Fruit fly (Drosophila melanogaster): ENCODE results near the gene Ptp61F.

The Ptp61F gene

DNA sequence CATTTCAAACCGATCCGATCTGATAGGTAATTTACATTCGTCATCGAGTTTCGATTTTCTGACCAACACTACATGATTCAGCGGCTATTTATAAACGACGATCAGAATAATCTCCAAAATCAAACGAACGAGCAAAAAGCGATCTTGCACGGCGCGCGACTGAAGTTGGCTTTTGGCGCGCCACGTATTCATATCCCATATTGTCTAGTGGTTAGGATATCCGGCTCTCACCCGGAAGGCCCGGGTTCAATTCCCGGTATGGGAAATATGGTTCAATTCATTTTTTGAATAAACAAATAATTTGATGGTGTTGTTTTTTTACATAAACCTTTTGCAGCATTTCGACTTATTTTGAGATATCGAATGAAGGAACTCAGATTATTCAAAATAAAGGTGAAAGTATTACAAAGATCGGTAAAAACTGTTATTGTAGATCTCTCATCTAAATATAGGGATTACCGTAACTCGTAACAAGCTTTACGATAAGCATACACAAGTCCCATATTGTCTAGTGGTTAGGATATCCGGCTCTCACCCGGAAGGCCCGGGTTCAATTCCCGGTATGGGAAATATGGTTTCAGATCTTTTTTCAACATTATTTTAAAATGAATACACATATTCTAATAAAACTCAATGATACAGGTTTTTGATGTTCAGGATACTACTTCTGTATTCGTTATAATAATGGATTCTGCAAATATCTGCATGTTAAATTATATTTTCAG is 95.2 kb downstream of the Ptp61F start:
- TF ChIP-seq dsx (GFP tag; optimal IDR thresholded peaks at IDR 0.05; ENCODE audit: poor library complexity, severe bottlenecking) (no peak), svp (GFP tag) (peak; percentile 29), Eip78C (GFP tag) (peak; percentile 23)

DNA sequence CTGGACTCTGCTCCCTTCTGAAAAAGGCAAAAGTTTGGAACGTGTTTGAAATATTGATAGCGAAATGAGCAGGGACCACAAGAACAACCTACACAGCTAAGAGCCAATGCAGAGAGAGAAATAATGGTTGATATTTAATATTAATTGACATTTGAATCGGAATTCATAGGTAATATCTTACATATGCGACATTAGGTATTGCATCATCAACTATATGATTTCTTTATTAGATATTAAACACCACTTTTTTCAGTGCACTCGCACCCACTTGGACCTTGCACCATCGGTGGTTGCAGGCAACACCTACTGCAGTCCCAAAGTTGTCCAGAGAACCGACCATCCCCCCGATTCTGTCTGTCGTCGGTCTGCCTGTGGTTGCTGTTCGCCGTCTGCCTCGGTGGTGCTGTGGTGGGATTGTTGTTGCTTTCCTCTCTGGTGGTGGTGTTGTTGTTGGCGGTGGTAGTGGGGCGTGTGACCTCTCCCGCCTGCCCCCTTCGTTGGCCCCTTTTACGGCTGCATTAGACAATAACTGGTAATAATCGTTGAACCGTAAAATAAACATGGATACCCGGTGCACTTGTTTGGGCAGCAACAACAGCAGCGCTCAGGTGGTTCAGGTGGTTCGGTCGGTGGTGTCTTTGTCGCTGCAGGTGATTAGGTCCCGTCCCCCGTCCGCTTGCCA is 96.1 kb downstream of the Ptp61F start:
- TF ChIP-seq esn (GFP tag; optimal IDR thresholded peaks at IDR 0.05): peak; percentile 75
- TF ChIP-seq achi (GFP tag; optimal IDR thresholded peaks at IDR 0.05): peak; percentile 79
- TF ChIP-seq Eip75B (GFP tag; optimal IDR thresholded peaks at IDR 0.05): peak; percentile 68
- TF ChIP-seq dsx (GFP tag; optimal IDR thresholded peaks at IDR 0.05; ENCODE audit: poor library complexity, severe bottlenecking): peak; percentile 77
- peak; percentile 68 for TF ChIP-seq CG4318 (GFP tag; optimal IDR thresholded peaks at IDR 0.05)
- TF ChIP-seq Smox (GFP tag; optimal IDR thresholded peaks at IDR 0.05): peak; percentile 43
- TF ChIP-seq Sox14 (GFP tag; optimal IDR thresholded peaks at IDR 0.05): peak; percentile 83
- peak; percentile 92 for TF ChIP-seq CG6163 (GFP tag; IDR thresholded peaks at IDR 0.05)
- TF ChIP-seq Eip93F (GFP tag; optimal IDR thresholded peaks at IDR 0.05): no peak
- TF ChIP-seq Ets96B (tag; optimal IDR thresholded peaks at IDR 0.05): peak; percentile 65
- peak; percentile 67 for TF ChIP-seq pdm3 (GFP tag; optimal IDR thresholded peaks at IDR 0.05)
- TF ChIP-seq CG8119 (GFP tag; IDR thresholded peaks at IDR 0.05): peak; percentile 93
- peak; percentile 55 for TF ChIP-seq acj6 (GFP tag; optimal IDR thresholded peaks at IDR 0.05)
- TF ChIP-seq fd85E (GFP tag; optimal IDR thresholded peaks at IDR 0.05): no peak
- peak; percentile 95 for TF ChIP-seq eg (GFP tag; IDR thresholded peaks at IDR 0.05)
- TF ChIP-seq Gug (GFP tag; IDR thresholded peaks at IDR 0.05): peak; percentile 86
- TF ChIP-seq CG6792 (GFP tag; optimal IDR thresholded peaks at IDR 0.05): peak; percentile 55
- TF ChIP-seq Hr4 (GFP tag; optimal IDR thresholded peaks at IDR 0.05): peak; percentile 81
- peak; percentile 9 for TF ChIP-seq Sox15 (GFP tag; optimal IDR thresholded peaks at IDR 0.05)
- TF ChIP-seq fkh (GFP tag; optimal IDR thresholded peaks at IDR 0.05): peak; percentile 29
- TF ChIP-seq CG6276 (GFP tag; optimal IDR thresholded peaks at IDR 0.05): peak; percentile 91
- TF ChIP-seq vri (GFP tag; optimal IDR thresholded peaks at IDR 0.05): peak; percentile 15
- TF ChIP-seq CG34406 (GFP tag; optimal IDR thresholded peaks at IDR 0.05): peak; percentile 68
- peak; percentile 8 to 63 for TF ChIP-seq salr (GFP tag; optimal IDR thresholded peaks at IDR 0.05)
- peak; percentile 62 for TF ChIP-seq CG31627 (GFP tag; optimal IDR thresholded peaks at IDR 0.05)
- TF ChIP-seq CG7368 (GFP tag; optimal IDR thresholded peaks at IDR 0.05): no peak
- TF ChIP-seq topi (GFP tag; optimal IDR thresholded peaks at IDR 0.05): peak; percentile 77
- TF ChIP-seq CG9139 (GFP tag; optimal IDR thresholded peaks at IDR 0.05): peak; percentile 64
- peak; percentile 3 for TF ChIP-seq Blimp-1 (GFP tag; optimal IDR thresholded peaks at IDR 0.05)
- peak; percentile 36 for TF ChIP-seq CG6854 (GFP tag; optimal IDR thresholded peaks at IDR 0.05)
- peak; percentile 91 for TF ChIP-seq svp (GFP tag)
- TF ChIP-seq CG3919 (GFP tag; optimal IDR thresholded peaks at IDR 0.05): peak; percentile 66
- TF ChIP-seq Eip78C (GFP tag): peak; percentile 88
- TF ChIP-seq CG1621 (tag; optimal IDR thresholded peaks at IDR 0.05): peak; percentile 63
- TF ChIP-seq Ets21C (GFP tag; optimal IDR thresholded peaks at IDR 0.05): peak; percentile 26
- TF ChIP-seq CG11762 (GFP tag; optimal IDR thresholded peaks at IDR 0.05; ENCODE audit: insufficient read depth): peak; percentile 30
- peak; percentile 92 for TF ChIP-seq CG15336 (GFP tag; IDR thresholded peaks at IDR 0.05)
- TF ChIP-seq Lpt (GFP tag; optimal IDR thresholded peaks at IDR 0.05): peak; percentile 71
- TF ChIP-seq cyc (GFP tag; optimal IDR thresholded peaks at IDR 0.05): peak; percentile 48
- TF ChIP-seq fd59A (GFP tag; optimal IDR thresholded peaks at IDR 0.05): peak; percentile 50
- TF ChIP-seq Hr39 (GFP tag; optimal IDR thresholded peaks at IDR 0.05): peak; percentile 68
- TF ChIP-seq CG3032 (tag; optimal IDR thresholded peaks at IDR 0.05): peak; percentile 61
- TF ChIP-seq CG32006 (GFP tag; optimal IDR thresholded peaks at IDR 0.05): peak; percentile 85
- TF ChIP-seq Hr38 (GFP tag; optimal IDR thresholded peaks at IDR 0.05): no peak
- TF ChIP-seq CG8319 (GFP tag; optimal IDR thresholded peaks at IDR 0.05): no peak
- peak; percentile 75 for TF ChIP-seq lz (GFP tag; optimal IDR thresholded peaks at IDR 0.05)
- TF ChIP-seq ss (GFP tag; optimal IDR thresholded peaks at IDR 0.05): peak; percentile 82 to 83
